Fruit fly (Drosophila melanogaster) whole organism, embryonic: ENCODE data around the gene mRpS23.

Experiments
- ATbp ChIP-seq: fragments of 200-800 bp; sonication (Bioruptor generic); optimal IDR thresholded peaks from 2 replicates; lab custom pipeline; 2017; ENCODE audit warnings: missing biosample characterization, mild to moderate bottlenecking, missing genetic modification characterization, missing genetic modification reagents
- Asciz ChIP-seq: fragments of 200-800 bp; sonication (Bioruptor generic); optimal IDR thresholded peaks from 2 replicates; lab custom pipeline; 2017; ENCODE audit warnings: missing biosample characterization, mild to moderate bottlenecking, missing genetic modification characterization, missing genetic modification reagents
- CG12744 ChIP-seq: fragments of 200-800 bp; sonication (Bioruptor generic); optimal IDR thresholded peaks from 2 replicates; lab custom pipeline; 2016; ENCODE audit warnings: missing biosample characterization, missing genetic modification characterization
- CG13123 ChIP-seq: fragments of 200-800 bp; sonication (Bioruptor generic); optimal IDR thresholded peaks from 2 replicates; lab custom pipeline; 2016; ENCODE audit warnings: missing biosample characterization, missing genetic modification characterization
- CG14014 ChIP-seq: fragments of 200-800 bp; sonication (Bioruptor generic); IDR thresholded peaks from 2 replicates; pipeline ENCODE4 v1.3.6; 2022; ENCODE audit warnings: missing biosample characterization, missing genetic modification characterization
- CG14667 ChIP-seq: fragments of 200-800 bp; sonication (Bioruptor generic); IDR thresholded peaks from 2 replicates; pipeline ENCODE4 v1.3.6; 2022; ENCODE audit warnings: missing biosample characterization, missing genetic modification characterization
- CG17359 ChIP-seq: fragments of 200-800 bp; sonication (Bioruptor generic); optimal IDR thresholded peaks from 3 replicates; lab custom pipeline; 2018; ENCODE audit warnings: missing biosample characterization, mild to moderate bottlenecking, missing genetic modification characterization, moderate library complexity
- CG2875 ChIP-seq: fragments of 200-800 bp; sonication (Bioruptor generic); optimal IDR thresholded peaks from 2 replicates; lab custom pipeline; 2017; ENCODE audit warnings: missing biosample characterization, mild to moderate bottlenecking, missing genetic modification characterization, missing genetic modification reagents
- CG33213 ChIP-seq: fragments of 200-800 bp; sonication (Bioruptor generic); optimal IDR thresholded peaks from 3 replicates; lab custom pipeline; 2016; ENCODE audit warnings: missing biosample characterization, missing genetic modification characterization
- CG34376 ChIP-seq: fragments of 200-800 bp; sonication (Bioruptor generic); optimal IDR thresholded peaks from 2 replicates; lab custom pipeline; 2018; ENCODE audit warnings: missing biosample characterization, mild to moderate bottlenecking, missing genetic modification characterization
- CG42726 ChIP-seq: fragments of 200-800 bp; sonication (Bioruptor generic); IDR thresholded peaks from 2 replicates; pipeline ENCODE4 v1.3.6; 2022; ENCODE audit warnings: missing biosample characterization, missing genetic modification characterization; ENCODE audit not compliant: partially characterized antibody
- CG4730 ChIP-seq: fragments of 200-800 bp; sonication (Bioruptor generic); IDR thresholded peaks from 2 replicates; pipeline ENCODE4 v1.3.6; 2022; ENCODE audit warnings: missing biosample characterization, missing genetic modification characterization
- CG6791 ChIP-seq: fragments of 200-800 bp; sonication (Bioruptor generic); IDR thresholded peaks from 3 replicates; pipeline ENCODE4 v1.3.6; 2022; ENCODE audit warnings: missing biosample characterization, missing genetic modification characterization; ENCODE audit not compliant: partially characterized antibody
- CG7928 ChIP-seq: fragments of 200-800 bp; sonication (Bioruptor generic); optimal IDR thresholded peaks from 2 replicates; lab custom pipeline; 2017; ENCODE audit warnings: missing biosample characterization, mild to moderate bottlenecking, missing genetic modification characterization
- CG9437 ChIP-seq: fragments of 200-800 bp; sonication (Bioruptor generic); optimal IDR thresholded peaks from 2 replicates; lab custom pipeline; 2018; ENCODE audit warnings: missing biosample characterization, mild to moderate bottlenecking, missing genetic modification characterization
- CG9817 ChIP-seq: fragments of 200-800 bp; sonication (Bioruptor generic); optimal IDR thresholded peaks from 2 replicates; lab custom pipeline; 2018; ENCODE audit warnings: missing biosample characterization, mild to moderate bottlenecking, missing genetic modification characterization, moderate library complexity
- CkIIα-i1 ChIP-seq: fragments of 200-800 bp; sonication (Bioruptor generic); IDR thresholded peaks from 2 replicates; pipeline ENCODE4 v1.3.6; 2022; ENCODE audit warnings: missing biosample characterization, missing genetic modification characterization
- Dek ChIP-seq: fragments of 200-800 bp; sonication (Bioruptor generic); optimal IDR thresholded peaks from 3 replicates; lab custom pipeline; 2019; ENCODE audit warnings: missing biosample characterization, mild to moderate bottlenecking, missing genetic modification characterization, moderate library complexity
- Dll ChIP-seq: fragments of 200-800 bp; sonication (Bioruptor generic); IDR thresholded peaks from 4 replicates; pipeline ENCODE4 v1.3.6; 2022; ENCODE audit warnings: missing biosample characterization, missing genetic modification characterization; ENCODE audit not compliant: partially characterized antibody
- Doc2 ChIP-seq: fragments of 200-800 bp; sonication (Bioruptor generic); IDR thresholded peaks from 2 replicates; pipeline ENCODE4 v1.3.6; 2022; ENCODE audit warnings: missing biosample characterization, missing genetic modification characterization
- Dp ChIP-seq: fragments of 200-800 bp; sonication (Bioruptor generic); optimal IDR thresholded peaks from 2 replicates; lab custom pipeline; 2018; ENCODE audit warnings: missing biosample characterization, mild to moderate bottlenecking, missing genetic modification characterization, moderate library complexity
- E2f1 ChIP-seq: fragments of 200-800 bp; sonication (Bioruptor generic); IDR thresholded peaks from 2 replicates; pipeline ENCODE4 v1.3.6; 2022; ENCODE audit warnings: missing biosample characterization, missing genetic modification characterization
- Ets65A ChIP-seq: fragments of 200-800 bp; sonication (Bioruptor generic); peaks from one replicate; lab custom pipeline; 2016; ENCODE audit warnings: missing biosample characterization, missing genetic modification characterization
- Ets97D ChIP-seq: fragments of 200-800 bp; sonication (Bioruptor generic); optimal IDR thresholded peaks from 3 replicates; lab custom pipeline; 2016; ENCODE audit warnings: missing biosample characterization, missing genetic modification characterization
- Fer1 ChIP-seq: fragments of 200-800 bp; sonication (Bioruptor generic); optimal IDR thresholded peaks from 2 replicates; lab custom pipeline; 2017; ENCODE audit warnings: missing biosample characterization, mild to moderate bottlenecking, missing genetic modification characterization
- Lpt ChIP-seq: fragments of >200 bp; optimal IDR thresholded peaks from 2 replicates; lab custom pipeline; 2018; ENCODE audit warnings: missing biosample characterization, missing genetic modification characterization
- MTF-1 ChIP-seq: fragments of 200-800 bp; sonication (Bioruptor generic); optimal IDR thresholded peaks from 2 replicates; lab custom pipeline; 2018; ENCODE audit warnings: missing biosample characterization, mild to moderate bottlenecking, missing genetic modification characterization, borderline replicate concordance
- Mrtf ChIP-seq: fragments of 200-800 bp; sonication (Bioruptor generic); IDR thresholded peaks from 3 replicates; pipeline ENCODE4 v1.3.6; 2022; ENCODE audit warnings: missing biosample characterization, missing genetic modification characterization
- Oaz ChIP-seq: fragments of 200-800 bp; sonication (Bioruptor generic); IDR thresholded peaks from 2 replicates; pipeline ENCODE4 v1.3.6; 2022; ENCODE audit warnings: missing biosample characterization, missing genetic modification characterization
- Optix ChIP-seq: fragments of 200-800 bp; sonication (Bioruptor generic); IDR thresholded peaks from 3 replicates; pipeline ENCODE4 v1.3.6; 2022; ENCODE audit warnings: missing biosample characterization, missing genetic modification characterization
- Sox102F ChIP-seq: fragments of 200-800 bp; sonication (Bioruptor generic); optimal IDR thresholded peaks from 2 replicates; lab custom pipeline; 2018; ENCODE audit warnings: missing biosample characterization, mild to moderate bottlenecking, missing genetic modification characterization, moderate library complexity
- Stat92E ChIP-seq, 3 experiments: fragments of >200 bp in 2 of 3; fragments of 200-800 bp in 1 of 3; sonication (Bioruptor generic) in 1 of 3; optimal IDR thresholded peaks; 2 replicates each; lab custom pipeline; 2017 to 2019; ENCODE audit warnings: missing biosample characterization in 3 of 3, missing genetic modification characterization in 3 of 3, mild to moderate bottlenecking in 1 of 3, moderate library complexity in 1 of 3
- aop ChIP-seq: fragments of 200-800 bp; sonication (Bioruptor generic); IDR thresholded peaks from 2 replicates; pipeline ENCODE4 v1.3.6; 2022; ENCODE audit warnings: missing biosample characterization, missing genetic modification characterization
- bigmax ChIP-seq: fragments of 200-800 bp; sonication (Bioruptor generic); optimal IDR thresholded peaks from 2 replicates; lab custom pipeline; 2018; ENCODE audit warnings: missing biosample characterization, mild to moderate bottlenecking, missing genetic modification characterization
- caup ChIP-seq: fragments of 200-800 bp; sonication (Bioruptor generic); optimal IDR thresholded peaks from 3 replicates; lab custom pipeline; 2017; ENCODE audit warnings: missing biosample characterization, mild to moderate bottlenecking, missing genetic modification characterization, moderate library complexity; ENCODE audit not compliant: severe bottlenecking
- chn ChIP-seq: fragments of 200-800 bp; sonication (Bioruptor generic); optimal IDR thresholded peaks from 2 replicates; lab custom pipeline; 2016; ENCODE audit warnings: missing biosample characterization, missing genetic modification characterization
- crc ChIP-seq: fragments of 200-800 bp; sonication (Bioruptor generic); optimal IDR thresholded peaks from 2 replicates; lab custom pipeline; 2016; ENCODE audit warnings: missing biosample characterization, missing genetic modification characterization
- esg ChIP-seq: fragments of 200-800 bp; sonication (Bioruptor generic); conservative IDR thresholded peaks from 2 replicates; pipeline ENCODE4 v1.3.6; 2022; ENCODE audit warnings: missing biosample characterization, missing genetic modification characterization
- fd102C ChIP-seq: fragments of 200-800 bp; sonication (Bioruptor generic); optimal IDR thresholded peaks from 2 replicates; lab custom pipeline; 2018; ENCODE audit warnings: missing biosample characterization, mild to moderate bottlenecking, missing genetic modification characterization, moderate library complexity
- gsb ChIP-seq: fragments of 200-800 bp; sonication (Bioruptor generic); IDR thresholded peaks from 2 replicates; pipeline ENCODE4 v1.3.6; 2022; ENCODE audit warnings: missing biosample characterization, missing genetic modification characterization
- jigr1 ChIP-seq: fragments of 200-800 bp; sonication (Bioruptor generic); IDR thresholded peaks from 3 replicates; pipeline ENCODE4 v1.3.6; 2022; ENCODE audit warnings: missing biosample characterization, missing genetic modification characterization
- lbe ChIP-seq: fragments of 200-800 bp; sonication (Bioruptor generic); optimal IDR thresholded peaks from 2 replicates; lab custom pipeline; 2016; ENCODE audit warnings: missing biosample characterization, mild to moderate bottlenecking, missing genetic modification characterization
- nerfin-2 ChIP-seq: fragments of 200-800 bp; sonication (Bioruptor generic); IDR thresholded peaks from 2 replicates; pipeline ENCODE4 v1.3.6; 2022; ENCODE audit warnings: missing biosample characterization, missing genetic modification characterization; ENCODE audit not compliant: partially characterized antibody
- prd ChIP-seq, 3 experiments: fragments of >200 bp in 2 of 3; fragments of 200-800 bp in 1 of 3; sonication (Bioruptor generic) in 1 of 3; optimal IDR thresholded peaks in 2 of 3; IDR thresholded peaks in 1 of 3; 2 replicates in 2 of 3; 3 replicates in 1 of 3; pipeline versions ENCODE4 v1.3.6 to Lab custom; 2017 to 2022; ENCODE audit warnings: missing biosample characterization in 1 of 3, missing genetic modification characterization in 1 of 3
- scrt ChIP-seq: fragments of 200-800 bp; sonication (Bioruptor generic); optimal IDR thresholded peaks from 2 replicates; lab custom pipeline; 2018; ENCODE audit warnings: missing biosample characterization, mild to moderate bottlenecking, missing genetic modification characterization, moderate library complexity
- sqz ChIP-seq: fragments of 200-800 bp; sonication (Bioruptor generic); optimal IDR thresholded peaks from 3 replicates; lab custom pipeline; 2018; ENCODE audit warnings: missing biosample characterization, mild to moderate bottlenecking, missing genetic modification characterization
- tll ChIP-seq, 2 experiments: fragments of 200-800 bp in 1 of 2; fragments of >200 bp in 1 of 2; sonication (Bioruptor generic) in 1 of 2; optimal IDR thresholded peaks; 2 replicates each; lab custom pipeline; 2017 to 2019; ENCODE audit warnings: missing biosample characterization in 2 of 2, missing genetic modification characterization in 2 of 2, mild to moderate bottlenecking in 1 of 2, moderate library complexity in 1 of 2
- unpg ChIP-seq: fragments of 200-800 bp; sonication (Bioruptor generic); optimal IDR thresholded peaks from 3 replicates; lab custom pipeline; 2018; ENCODE audit warnings: missing biosample characterization, mild to moderate bottlenecking, missing genetic modification characterization, moderate library complexity
- vnd ChIP-seq: fragments of 200-800 bp; sonication (Bioruptor generic); IDR thresholded peaks from 3 replicates; pipeline ENCODE4 v1.3.6; 2022; ENCODE audit warnings: missing biosample characterization, missing genetic modification characterization; ENCODE audit not compliant: partially characterized antibody
- zen2 ChIP-seq: fragments of 200-800 bp; sonication (Bioruptor generic); IDR thresholded peaks from 3 replicates; pipeline ENCODE4 v1.3.6; 2022; ENCODE audit warnings: missing biosample characterization, missing genetic modification characterization; ENCODE audit not compliant: partially characterized antibody

The mRpS23 gene

dm6 chr2L:13881939-13882338 lies 47.1 kb upstream of the mRpS23 start (continued):
- no peak for TF ChIP-seq CG14667 (GFP tag; lab: Robert Waterston, UW)
- TF ChIP-seq Fer1 (GFP tag; lab: Kevin White, UChicago), result peak; percentile 27
- peak; percentile 3 for TF ChIP-seq crc (GFP tag; lab: Kevin White, UChicago)
- TF ChIP-seq CG12744 (GFP tag; lab: Kevin White, UChicago), result no peak
- TF ChIP-seq Optix (GFP tag; lab: Robert Waterston, UW), result no peak
- no peak for TF ChIP-seq Doc2 (GFP tag; lab: Robert Waterston, UW)
- peak; percentile 74 for TF ChIP-seq lbe
- no peak for TF ChIP-seq ATbp
- TF ChIP-seq CG17359 (tag; lab: Kevin White, UChicago), result no peak
- TF ChIP-seq sqz, result no peak
- no peak for TF ChIP-seq Stat92E (GFP tag; optimal IDR thresholded peaks at IDR 0.05; lab: Kevin White, UChicago)
- TF ChIP-seq CG34376, result no peak
- no peak for TF ChIP-seq esg
- no peak for TF ChIP-seq CG33213 (GFP tag; lab: Kevin White, UChicago)
- TF ChIP-seq Oaz (GFP tag; lab: Robert Waterston, UW), result no peak
- no peak for TF ChIP-seq tll (GFP tag; optimal IDR thresholded peaks at IDR 0.05; lab: Kevin White, UChicago)
- TF ChIP-seq CG7928, result no peak
- TF ChIP-seq MTF-1, result no peak
- TF ChIP-seq CG2875, result no peak
- TF ChIP-seq CG4730 (GFP tag; lab: Robert Waterston, UW), result no peak
- TF ChIP-seq Ets65A (GFP tag; lab: Kevin White, UChicago), result no peak
- TF ChIP-seq CG13123 (GFP tag; lab: Kevin White, UChicago), result no peak
- no peak for TF ChIP-seq fd102C (GFP tag; lab: Kevin White, UChicago)
- no peak for TF ChIP-seq CG6791 (GFP tag; lab: Robert Waterston, UW)
- TF ChIP-seq Dp (GFP tag; lab: Kevin White, UChicago), result no peak
- TF ChIP-seq zen2 (GFP tag; lab: Robert Waterston, UW), result no peak
- no peak for TF ChIP-seq gsb
- TF ChIP-seq Dek (tag; lab: Kevin White, UChicago), result peak; percentile 28
- TF ChIP-seq CkIIα-i1, result no peak
- TF ChIP-seq vnd (GFP tag; lab: Robert Waterston, UW), result no peak
- no peak for TF ChIP-seq Dll
- TF ChIP-seq CG9437 (GFP tag; lab: Kevin White, UChicago), result no peak
- no peak for TF ChIP-seq CG42726 (GFP tag; lab: Robert Waterston, UW)
- peak; percentile 32 for TF ChIP-seq caup (GFP tag; lab: Kevin White, UChicago)
- no peak for TF ChIP-seq chn (GFP tag; lab: Kevin White, UChicago)
- TF ChIP-seq Lpt (GFP tag; lab: Kevin White, UChicago), result no peak
- TF ChIP-seq aop (GFP tag; lab: Robert Waterston, UW), result no peak
- no peak for TF ChIP-seq bigmax (GFP tag; lab: Kevin White, UChicago)
- peak; percentile 7 for TF ChIP-seq scrt (GFP tag; lab: Kevin White, UChicago)
- TF ChIP-seq Asciz, result no peak
- no peak for TF ChIP-seq Mrtf (GFP tag; lab: Robert Waterston, UW)
- no peak for TF ChIP-seq jigr1 (GFP tag; lab: Robert Waterston, UW)
- peak; percentile 6 for TF ChIP-seq CG9817 (tag; lab: Kevin White, UChicago)
- TF ChIP-seq prd (optimal IDR thresholded peaks at IDR 0.05; lab: Kevin White, UChicago), result no peak
- no peak for TF ChIP-seq prd (GFP tag; IDR thresholded peaks at IDR 0.05; lab: Robert Waterston, UW)
- TF ChIP-seq Ets97D (GFP tag; lab: Kevin White, UChicago), result no peak
- no peak; the same call in 1 of the 2 replicates for TF ChIP-seq CG14014 (GFP tag; lab: Robert Waterston, UW)
- TF ChIP-seq nerfin-2, result no peak
- no peak for TF ChIP-seq unpg (GFP tag; lab: Kevin White, UChicago)
- no peak for TF ChIP-seq E2f1 (GFP tag; lab: Robert Waterston, UW)
- TF ChIP-seq Sox102F (GFP tag; lab: Kevin White, UChicago), result no peak
